Fruit fly (Drosophila melanogaster) whole organism, embryonic: ENCODE results near the gene CG32188.

ENCODE experiments used
- Antp ChIP-seq: fragments of 200-800 bp; sonication (Bioruptor generic); optimal IDR thresholded peaks from 3 replicates; lab custom pipeline; 2016; ENCODE audit warnings: missing biosample characterization, missing genetic modification characterization
- Blimp-1 ChIP-seq: fragments of 200-800 bp; sonication (Bioruptor generic); optimal IDR thresholded peaks from 3 replicates; lab custom pipeline; 2018; ENCODE audit warnings: missing biosample characterization, missing genetic modification characterization, mild to moderate bottlenecking, moderate library complexity, missing genetic modification reagents
- BtbVII ChIP-seq: fragments of 200-800 bp; sonication (Bioruptor generic); optimal IDR thresholded peaks from 3 replicates; lab custom pipeline; 2017; ENCODE audit warnings: missing biosample characterization, mild to moderate bottlenecking, missing genetic modification characterization
- Bteb2 ChIP-seq: fragments of 200-800 bp; sonication (Bioruptor generic); optimal IDR thresholded peaks from 2 replicates; lab custom pipeline; 2016; ENCODE audit warnings: missing biosample characterization, missing genetic modification characterization
- CG1024 ChIP-seq: fragments of 200-800 bp; sonication (Bioruptor generic); IDR thresholded peaks from 2 replicates; pipeline ENCODE4 v1.3.6; 2022; ENCODE audit warnings: missing biosample characterization, missing genetic modification characterization
- CG10431 ChIP-seq: fragments of 200-800 bp; sonication (Bioruptor generic); optimal IDR thresholded peaks from 3 replicates; lab custom pipeline; 2018; ENCODE audit warnings: missing biosample characterization, mild to moderate bottlenecking, missing genetic modification characterization
- CG11093 ChIP-seq: fragments of 200-800 bp; sonication (Bioruptor generic); IDR thresholded peaks from 3 replicates; pipeline ENCODE4 v1.3.6; 2022; ENCODE audit warnings: missing biosample characterization, missing genetic modification characterization
- CG17568 ChIP-seq: fragments of 200-800 bp; sonication (Bioruptor generic); optimal IDR thresholded peaks from 2 replicates; lab custom pipeline; 2018; ENCODE audit warnings: missing biosample characterization, mild to moderate bottlenecking, missing genetic modification characterization, moderate library complexity
- CG17612 ChIP-seq: fragments of 200-800 bp; sonication (Bioruptor generic); IDR thresholded peaks from 2 replicates; pipeline ENCODE4 v1.3.6; 2022; ENCODE audit warnings: missing biosample characterization, missing genetic modification characterization
- CG18599 ChIP-seq: fragments of 200-800 bp; sonication (Bioruptor generic); optimal IDR thresholded peaks from 3 replicates; lab custom pipeline; 2017; ENCODE audit warnings: missing biosample characterization, missing genetic modification characterization, mild to moderate bottlenecking, moderate library complexity, missing genetic modification reagents
- CG2889 ChIP-seq: fragments of 200-800 bp; sonication (Bioruptor generic); IDR thresholded peaks from 3 replicates; pipeline ENCODE4 v1.3.6; 2022; ENCODE audit warnings: missing biosample characterization, missing genetic modification characterization
- CG31388 ChIP-seq: fragments of 200-800 bp; sonication (Bioruptor generic); optimal IDR thresholded peaks from 2 replicates; lab custom pipeline; 2016; ENCODE audit warnings: missing biosample characterization, missing genetic modification characterization
- CG32767 ChIP-seq: fragments of 200-800 bp; sonication (Bioruptor generic); IDR thresholded peaks from 2 replicates; pipeline ENCODE4 v1.3.6; 2022; ENCODE audit warnings: missing biosample characterization, missing genetic modification characterization
- CG42726 ChIP-seq: fragments of 200-800 bp; sonication (Bioruptor generic); IDR thresholded peaks from 2 replicates; pipeline ENCODE4 v1.3.6; 2022; ENCODE audit warnings: missing biosample characterization, missing genetic modification characterization; ENCODE audit not compliant: partially characterized antibody
- CG4820 ChIP-seq: fragments of 200-800 bp; sonication (Bioruptor generic); optimal IDR thresholded peaks from 3 replicates; lab custom pipeline; 2016; ENCODE audit warnings: missing biosample characterization, missing genetic modification characterization
- CG6272 ChIP-seq: fragments of 200-800 bp; sonication (Bioruptor generic); IDR thresholded peaks from 2 replicates; pipeline ENCODE4 v1.3.6; 2022; ENCODE audit warnings: missing biosample characterization, missing genetic modification characterization
- CG8281 ChIP-seq: fragments of 200-800 bp; sonication (Bioruptor generic); optimal IDR thresholded peaks from 2 replicates; lab custom pipeline; 2018; ENCODE audit warnings: missing biosample characterization, mild to moderate bottlenecking, missing genetic modification characterization, moderate library complexity
- CG9797 ChIP-seq: fragments of 200-800 bp; sonication (Bioruptor generic); optimal IDR thresholded peaks from 3 replicates; lab custom pipeline; 2018; ENCODE audit warnings: missing biosample characterization, mild to moderate bottlenecking, missing genetic modification characterization
- CG9932 ChIP-seq: fragments of 200-800 bp; sonication (Bioruptor generic); IDR thresholded peaks from 2 replicates; pipeline ENCODE4 v1.3.6; 2022; ENCODE audit warnings: missing biosample characterization, missing genetic modification characterization
- Doc2 ChIP-seq: fragments of 200-800 bp; sonication (Bioruptor generic); IDR thresholded peaks from 2 replicates; pipeline ENCODE4 v1.3.6; 2022; ENCODE audit warnings: missing biosample characterization, missing genetic modification characterization
- GATAe ChIP-seq: fragments of 200-800 bp; sonication (Bioruptor generic); conservative IDR thresholded peaks from 2 replicates; pipeline ENCODE4 v1.3.6; 2022; ENCODE audit warnings: missing biosample characterization, missing genetic modification characterization
- Hand ChIP-seq: fragments of 200-800 bp; sonication (Bioruptor generic); optimal IDR thresholded peaks from 2 replicates; lab custom pipeline; 2017; ENCODE audit warnings: mild to moderate bottlenecking, missing biosample characterization, missing genetic modification reagents, missing genetic modification characterization
- Kr ChIP-seq: fragments of 200-800 bp; sonication (Bioruptor generic); optimal IDR thresholded peaks from 2 replicates; lab custom pipeline; 2017; ENCODE audit warnings: missing biosample characterization, mild to moderate bottlenecking, missing genetic modification characterization
- Myb ChIP-seq: fragments of 200-800 bp; sonication (Bioruptor generic); optimal IDR thresholded peaks from 2 replicates; lab custom pipeline; 2016; ENCODE audit warnings: missing biosample characterization, missing genetic modification characterization
- Side ChIP-seq: fragments of 200-800 bp; sonication (Bioruptor generic); optimal IDR thresholded peaks from 2 replicates; lab custom pipeline; 2016; ENCODE audit warnings: missing biosample characterization, missing genetic modification characterization
- Sry-β ChIP-seq: fragments of 200-800 bp; sonication (Bioruptor generic); optimal IDR thresholded peaks from 2 replicates; lab custom pipeline; 2018; ENCODE audit warnings: missing biosample characterization, mild to moderate bottlenecking, missing genetic modification characterization, moderate library complexity
- Usf ChIP-seq: fragments of 200-800 bp; sonication (Bioruptor generic); optimal IDR thresholded peaks from 2 replicates; lab custom pipeline; 2017; ENCODE audit warnings: missing genotype, missing biosample characterization, missing genetic modification characterization
- YL-1 ChIP-seq: fragments of 200-800 bp; sonication (Bioruptor generic); optimal IDR thresholded peaks from 3 replicates; lab custom pipeline; 2017; ENCODE audit warnings: missing biosample characterization, mild to moderate bottlenecking, missing genetic modification characterization
- bigmax ChIP-seq: fragments of 200-800 bp; sonication (Bioruptor generic); optimal IDR thresholded peaks from 2 replicates; lab custom pipeline; 2018; ENCODE audit warnings: missing biosample characterization, mild to moderate bottlenecking, missing genetic modification characterization
- chm ChIP-seq: fragments of 200-800 bp; sonication (Bioruptor generic); IDR thresholded peaks from 2 replicates; pipeline ENCODE4 v1.3.6; 2022; ENCODE audit warnings: missing biosample characterization, missing genetic modification characterization
- cwo ChIP-seq: fragments of 200-800 bp; sonication (Bioruptor generic); optimal IDR thresholded peaks from 3 replicates; lab custom pipeline; 2017; ENCODE audit warnings: missing biosample characterization, missing genetic modification characterization, mild to moderate bottlenecking, moderate library complexity, missing genetic modification reagents
- dmrt11E ChIP-seq: fragments of 200-800 bp; sonication (Bioruptor generic); optimal IDR thresholded peaks from 3 replicates; lab custom pipeline; 2018; ENCODE audit warnings: missing biosample characterization, mild to moderate bottlenecking, missing genetic modification characterization, moderate library complexity
- emc ChIP-seq: fragments of 200-800 bp; sonication (Bioruptor generic); optimal IDR thresholded peaks from 2 replicates; lab custom pipeline; 2016; ENCODE audit warnings: missing biosample characterization, missing genetic modification characterization
- exex ChIP-seq: fragments of 200-800 bp; sonication (Bioruptor generic); optimal IDR thresholded peaks from 4 replicates; lab custom pipeline; 2018; ENCODE audit warnings: missing biosample characterization, mild to moderate bottlenecking, missing genetic modification characterization, moderate library complexity
- fru ChIP-seq: fragments of >200 bp; optimal IDR thresholded peaks from 2 replicates; lab custom pipeline; 2017
- gce ChIP-seq: fragments of 200-800 bp; sonication (Bioruptor generic); IDR thresholded peaks from 3 replicates; pipeline ENCODE4 v1.3.6; 2022; ENCODE audit warnings: missing biosample characterization, missing genetic modification characterization
- jumu ChIP-seq: fragments of 200-800 bp; sonication (Bioruptor generic); optimal IDR thresholded peaks from 3 replicates; lab custom pipeline; 2016; ENCODE audit warnings: missing biosample characterization, missing genetic modification characterization
- kay ChIP-seq: fragments of 200-800 bp; sonication (Bioruptor generic); optimal IDR thresholded peaks from 2 replicates; lab custom pipeline; 2016; ENCODE audit warnings: missing biosample characterization, missing genetic modification characterization
- knrl ChIP-seq: fragments of 200-800 bp; sonication (Bioruptor generic); IDR thresholded peaks from 3 replicates; pipeline ENCODE4 v1.3.6; 2022; ENCODE audit warnings: missing biosample characterization, missing genetic modification characterization; ENCODE audit not compliant: partially characterized antibody
- seq ChIP-seq: fragments of 200-800 bp; sonication (Bioruptor generic); IDR thresholded peaks from 2 replicates; pipeline ENCODE4 v1.3.6; 2022; ENCODE audit warnings: missing biosample characterization, missing genetic modification characterization
- shn ChIP-seq: fragments of 200-800 bp; sonication (Bioruptor generic); optimal IDR thresholded peaks from 3 replicates; lab custom pipeline; 2016; ENCODE audit warnings: missing biosample characterization, missing genetic modification characterization
- sima ChIP-seq: fragments of 200-800 bp; sonication (Bioruptor generic); optimal IDR thresholded peaks from 2 replicates; lab custom pipeline; 2016; ENCODE audit warnings: missing biosample characterization, missing genetic modification characterization
- sob ChIP-seq: fragments of 200-800 bp; sonication (Bioruptor generic); IDR thresholded peaks from 2 replicates; pipeline ENCODE4 v1.3.6; 2022; ENCODE audit warnings: missing biosample characterization, missing genetic modification characterization
- sqz ChIP-seq: fragments of 200-800 bp; sonication (Bioruptor generic); optimal IDR thresholded peaks from 3 replicates; lab custom pipeline; 2018; ENCODE audit warnings: missing biosample characterization, mild to moderate bottlenecking, missing genetic modification characterization
- ssp ChIP-seq: fragments of 200-800 bp; sonication (Bioruptor generic); IDR thresholded peaks from 2 replicates; pipeline ENCODE4 v1.3.6; 2022; ENCODE audit warnings: missing biosample characterization, missing genetic modification characterization
- toy ChIP-seq: fragments of 200-800 bp; sonication (Bioruptor generic); IDR thresholded peaks from 2 replicates; pipeline ENCODE4 v1.3.6; 2022; ENCODE audit warnings: missing biosample characterization, missing genetic modification characterization
- ttk ChIP-seq: fragments of 200-800 bp; sonication (Bioruptor generic); IDR thresholded peaks from 2 replicates; pipeline ENCODE4 v2.1.2; 2022; ENCODE audit warnings: missing biosample characterization, missing genetic modification characterization
- tup ChIP-seq: fragments of 200-800 bp; sonication (Bioruptor generic); optimal IDR thresholded peaks from 2 replicates; lab custom pipeline; 2016; ENCODE audit warnings: missing biosample characterization, mild to moderate bottlenecking, missing genetic modification characterization, moderate library complexity
- vfl ChIP-seq: fragments of 200-800 bp; sonication (Bioruptor generic); optimal IDR thresholded peaks from 2 replicates; lab custom pipeline; 2016; ENCODE audit warnings: missing biosample characterization, missing genetic modification characterization
- yki ChIP-seq: fragments of >200 bp; optimal IDR thresholded peaks from 3 replicates; lab custom pipeline; 2018

Gene CG32188

DNA sequence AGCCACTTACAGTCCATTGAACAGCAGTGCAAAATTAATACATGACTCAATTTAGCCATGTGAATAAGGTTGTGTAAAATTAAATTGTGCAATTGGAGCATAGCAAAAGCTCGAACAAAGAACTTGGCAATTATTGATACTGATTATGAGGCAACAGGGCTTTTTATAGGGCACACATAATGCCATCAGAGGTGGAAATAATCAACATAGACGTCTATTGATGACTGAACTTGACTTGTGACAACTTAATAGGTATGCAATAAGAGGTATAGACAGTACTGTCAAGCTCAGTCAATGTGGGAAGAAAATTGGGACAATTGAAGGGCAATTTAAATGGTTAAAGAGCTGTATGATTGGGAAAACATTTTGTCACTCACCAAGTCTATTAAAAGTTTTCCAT, 13.3 kb downstream of the CG32188 start, which contains the start of gene Ir75b:
Gene Ir75b, minus strand, starts transcription at position 101 of the 400 bp plus-strand sequence.
- TF ChIP-seq bigmax (GFP tag; lab: Kevin White, UChicago): no peak

DNA sequence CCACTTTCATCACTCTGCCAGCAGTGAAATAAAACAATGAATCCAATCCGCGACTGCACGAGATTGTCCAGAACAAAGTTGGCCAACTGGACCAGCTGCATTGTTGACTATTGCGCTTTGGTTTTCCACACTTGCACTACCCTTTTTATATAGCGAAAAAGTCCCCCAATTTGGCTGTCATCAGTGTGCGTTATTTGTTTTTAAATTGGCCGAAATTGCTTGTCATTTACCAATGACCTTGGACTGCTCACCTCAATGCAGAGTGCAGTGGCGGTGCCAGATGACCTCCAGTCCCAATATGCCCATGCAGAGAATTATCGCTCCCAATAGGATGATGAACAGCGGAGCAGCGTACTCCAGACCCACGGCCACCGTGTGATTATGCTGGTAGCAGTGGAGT, 15.6 kb downstream of the CG32188 start, which contains the start of gene Ir75a:
Gene Ir75a, minus strand, starts transcription at position 101 of the 400 bp plus-strand sequence.
- TF ChIP-seq CG31388 (GFP tag; lab: Kevin White, UChicago) (no peak), BtbVII (GFP tag; lab: Kevin White, UChicago) (no peak), Side (GFP tag; lab: Kevin White, UChicago) (no peak), Kr (no peak), vfl (GFP tag; lab: Kevin White, UChicago) (no peak), fru (lab: Kevin White, UChicago) (no peak), tup (GFP tag; lab: Kevin White, UChicago) (no peak), CG17568 (GFP tag; lab: Kevin White, UChicago) (no peak), ssp (GFP tag; lab: Robert Waterston, UW) (no peak), exex (tag; lab: Kevin White, UChicago) (no peak), CG17612 (no peak), sob (GFP tag; lab: Robert Waterston, UW) (no peak), sqz (GFP tag; lab: Kevin White, UChicago) (no peak), CG32767 (GFP tag; lab: Robert Waterston, UW) (no peak)

DNA sequence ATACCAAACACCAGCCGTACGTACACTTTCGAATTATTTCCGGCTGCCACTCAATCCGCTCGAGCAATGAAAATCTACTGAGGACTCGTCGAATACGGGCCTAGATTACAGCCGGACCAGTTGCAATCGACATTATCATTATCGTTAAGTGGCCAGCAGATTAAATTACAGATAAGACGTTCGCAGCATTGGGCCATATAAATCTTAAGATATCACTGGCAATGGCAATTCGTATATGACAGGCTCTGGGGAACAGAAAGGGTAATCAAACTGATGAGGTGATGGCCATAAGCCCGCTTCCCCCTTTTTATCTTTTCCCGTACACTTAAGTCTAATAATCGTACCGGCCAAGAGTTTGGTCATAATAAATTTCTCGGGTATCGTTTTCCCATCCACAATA, 19.4 kb downstream of the CG32188 start, which contains the start of gene Cln3:
Gene Cln3, minus strand, starts transcription at position 84 of the 400 bp plus-strand sequence.
- TF ChIP-seq Bteb2 (GFP tag; lab: Kevin White, UChicago): no peak
- TF ChIP-seq emc (GFP tag; lab: Kevin White, UChicago): no peak
- TF ChIP-seq knrl (GFP tag; lab: Robert Waterston, UW): no peak
- TF ChIP-seq CG11093 (GFP tag; lab: Robert Waterston, UW): no peak
- TF ChIP-seq seq (GFP tag; lab: Robert Waterston, UW): no peak
- peak; percentile 93 for TF ChIP-seq exex (tag; lab: Kevin White, UChicago)
- no peak for TF ChIP-seq yki (lab: Kevin White, UChicago)
- no peak for TF ChIP-seq Usf (GFP tag; lab: Kevin White, UChicago)
- TF ChIP-seq CG6272: no peak
- TF ChIP-seq ttk (GFP tag; lab: Robert Waterston, UW): no peak
- no peak for TF ChIP-seq CG8281
- no peak for TF ChIP-seq sima (GFP tag; lab: Kevin White, UChicago)
- TF ChIP-seq chm (GFP tag; lab: Robert Waterston, UW): no peak
- TF ChIP-seq dmrt11E: no peak
- no peak for TF ChIP-seq shn
- TF ChIP-seq YL-1: no peak
- peak; percentile 20 for TF ChIP-seq CG18599 (GFP tag; lab: Kevin White, UChicago)
- TF ChIP-seq Doc2: no peak
- TF ChIP-seq gce (GFP tag; lab: Robert Waterston, UW): no peak
- peak; percentile 78 for TF ChIP-seq GATAe
- TF ChIP-seq cwo: peak; percentile 16
- no peak for TF ChIP-seq CG1024 (GFP tag; lab: Robert Waterston, UW)
- no peak for TF ChIP-seq CG2889
- no peak for TF ChIP-seq jumu (GFP tag; lab: Kevin White, UChicago)
- no peak for TF ChIP-seq CG10431 (GFP tag; lab: Kevin White, UChicago)
- peak; percentile 16 for TF ChIP-seq Hand (GFP tag; lab: Kevin White, UChicago)
- no peak for TF ChIP-seq Blimp-1 (GFP tag; lab: Kevin White, UChicago)
- no peak for TF ChIP-seq Sry-β
- no peak for TF ChIP-seq toy (GFP tag; lab: Robert Waterston, UW)
- TF ChIP-seq CG4820 (GFP tag; lab: Kevin White, UChicago): no peak
- TF ChIP-seq CG9797 (GFP tag; lab: Kevin White, UChicago): no peak
- no peak for TF ChIP-seq Antp
- no peak for TF ChIP-seq kay (GFP tag; lab: Kevin White, UChicago)
- no peak for TF ChIP-seq Myb
- no peak for TF ChIP-seq CG42726 (GFP tag; lab: Robert Waterston, UW)
- TF ChIP-seq CG9932 (GFP tag; lab: Robert Waterston, UW): no peak
